Worm (Caenorhabditis elegans) whole organism, L4 larva: ENCODE measurements around the gene F19H8.2.

Experiments used
- F44E2.7 ChIP-seq: fragments of 200-800 bp; sonication (Bioruptor generic); IDR thresholded peaks from 2 replicates; pipeline ENCODE4 v2.1.2; 2022; ENCODE audit warnings: missing genetic modification characterization, missing compliant biosample characterization
- R02D3.7 ChIP-seq: fragments of 150-350 bp; sonication (generic microtip); optimal IDR thresholded peaks from 3 replicates; lab custom pipeline; 2014; ENCODE audit warnings: missing biosample characterization, missing genetic modification characterization
- ceh-28 ChIP-seq: fragments of 150-350 bp; optimal IDR thresholded peaks from 2 replicates; lab custom pipeline; 2014; ENCODE audit warnings: missing biosample characterization, missing genetic modification reagents, missing genetic modification characterization
- dpl-1 ChIP-seq: fragments of 150-350 bp; optimal IDR thresholded peaks from 2 replicates; lab custom pipeline; 2014; ENCODE audit warnings: missing biosample characterization, missing genetic modification reagents, missing genetic modification characterization
- fkh-10 ChIP-seq: fragments of 150-350 bp; optimal IDR thresholded peaks from 2 replicates; lab custom pipeline; 2014; ENCODE audit warnings: missing biosample characterization, missing genetic modification reagents, missing genetic modification characterization
- hlh-30 ChIP-seq: sonication (generic microtip); optimal IDR thresholded peaks from 2 replicates; lab custom pipeline; 2017; ENCODE audit warnings: antibody characterized with exemption, mild to moderate bottlenecking, missing genetic modification characterization, missing compliant biosample characterization; ENCODE audit not compliant: insufficient read depth
- lin-15B ChIP-seq: fragments of 150-350 bp; sonication (generic microtip); optimal IDR thresholded peaks from 3 replicates; lab custom pipeline; 2014; ENCODE audit warnings: missing biosample characterization, missing genetic modification characterization
- nhr-11 ChIP-seq: fragments of 150-350 bp; optimal IDR thresholded peaks from 2 replicates; lab custom pipeline; 2014; ENCODE audit warnings: missing biosample characterization, missing genetic modification characterization
- pha-4 ChIP-seq, 2 experiments: fragments of 150-350 bp in 1 of 2; fragments of 200-800 bp in 1 of 2; sonication (Bioruptor generic) in 1 of 2; IDR thresholded peaks in 1 of 2; optimal IDR thresholded peaks in 1 of 2; 2 replicates each; pipeline versions ENCODE4 v1.3.6 to Lab custom; 2014 to 2022; ENCODE audit warnings: missing genetic modification characterization in 2 of 2, missing genetic modification reagents in 2 of 2, missing biosample characterization in 1 of 2, missing compliant biosample characterization in 1 of 2
- unc-130 ChIP-seq: sonication (generic microtip); optimal IDR thresholded peaks from 2 replicates; lab custom pipeline; 2016; ENCODE audit warnings: missing genetic modification reagents, missing genetic modification characterization, missing compliant biosample characterization
- unc-39 ChIP-seq: sonication (generic microtip); optimal IDR thresholded peaks from 2 replicates; lab custom pipeline; 2017; ENCODE audit warnings: missing biosample characterization, missing genetic modification characterization
- unc-62 ChIP-seq, 3 experiments: fragments of 150-350 bp in 1 of 3; sonication (generic microtip); optimal IDR thresholded peaks in 2 of 3; peaks in 1 of 3; 1 replicate in 1 of 3; 2 replicates in 2 of 3; lab custom pipeline; 2014 to 2017; ENCODE audit warnings: missing biosample characterization in 3 of 3, missing genetic modification characterization in 3 of 3, missing genetic modification reagents in 3 of 3, missing genotype in 1 of 3
- zag-1 ChIP-seq: fragments of 150-350 bp; optimal IDR thresholded peaks from 2 replicates; lab custom pipeline; 2014; ENCODE audit warnings: missing biosample characterization, missing genetic modification characterization
- ztf-11 ChIP-seq: fragments of 150-350 bp; optimal IDR thresholded peaks from 2 replicates; lab custom pipeline; 2014; ENCODE audit warnings: missing biosample characterization, missing genetic modification characterization

ce11 chrII:14647550-14647949 is 41.9 kb upstream of the F19H8.2 start:
- TF ChIP-seq unc-62 (GFP tag; optimal IDR thresholded peaks at IDR 0.05 in 1 of 2; lab: Kevin White, UChicago) (peak in 1 of 2 experiments; percentile 58), unc-62 (tag; optimal IDR thresholded peaks at IDR 0.05; lab: Kevin White, UChicago) (no peak), unc-130 (GFP tag; lab: Kevin White, UChicago) (no peak), lin-15B (tag; lab: Kevin White, UChicago) (no peak), zag-1 (no peak), hlh-30 (tag; lab: Kevin White, UChicago) (no peak), unc-39 (no peak), dpl-1 (GFP tag; lab: Kevin White, UChicago) (no peak), nhr-11 (tag; lab: Kevin White, UChicago) (no peak), R02D3.7 (tag; lab: Kevin White, UChicago) (no peak), ztf-11 (tag; lab: Kevin White, UChicago) (no peak), fkh-10 (GFP tag; lab: Kevin White, UChicago) (no peak), pha-4 (GFP tag; IDR thresholded peaks at IDR 0.05; lab: Robert Waterston, UW) (no peak), pha-4 (tag; optimal IDR thresholded peaks at IDR 0.05; lab: Kevin White, UChicago) (no peak), ceh-28 (tag; lab: Kevin White, UChicago) (no peak), F44E2.7 (GFP tag; lab: Robert Waterston, UW) (no peak)
